Worm (Caenorhabditis elegans) whole organism, L2 larva: Measurements from ENCODE around the gene K02G10.15.

Source experiments
- C34F6.9 ChIP-seq: fragments of 150-350 bp; optimal IDR thresholded peaks from 2 replicates; lab custom pipeline; 2014; ENCODE audit warnings: missing biosample characterization, missing genetic modification characterization
- Y55F3AM.14 ChIP-seq: fragments of 200-800 bp; sonication (Bioruptor generic); optimal IDR thresholded peaks from 2 replicates; lab custom pipeline; 2018; ENCODE audit warnings: mild to moderate bottlenecking, missing genetic modification characterization, missing compliant biosample characterization
- alr-1 ChIP-seq: fragments of 150-350 bp; optimal IDR thresholded peaks from 2 replicates; lab custom pipeline; 2014; ENCODE audit warnings: missing biosample characterization, missing genetic modification characterization
- aly-2 ChIP-seq: fragments of 150-350 bp; optimal IDR thresholded peaks from 2 replicates; lab custom pipeline; 2014; ENCODE audit warnings: missing biosample characterization, missing genetic modification characterization
- ama-1 ChIP-seq: fragments of 150-350 bp; optimal IDR thresholded peaks from 2 replicates; lab custom pipeline; 2018; ENCODE audit warnings: inconsistent platforms
- ceh-16 ChIP-seq: fragments of 150-350 bp; optimal IDR thresholded peaks from 2 replicates; lab custom pipeline; 2014; ENCODE audit warnings: missing biosample characterization, missing genetic modification characterization
- ceh-82 ChIP-seq: fragments of 150-350 bp; optimal IDR thresholded peaks from 2 replicates; lab custom pipeline; 2014; ENCODE audit warnings: missing biosample characterization, missing genetic modification characterization
- crh-2 ChIP-seq: sonication (generic microtip); optimal IDR thresholded peaks from 2 replicates; lab custom pipeline; 2017; ENCODE audit warnings: missing biosample characterization, missing genetic modification characterization
- dmd-4 ChIP-seq: sonication (generic microtip); optimal IDR thresholded peaks from 2 replicates; lab custom pipeline; 2017; ENCODE audit warnings: missing biosample characterization, missing genetic modification characterization
- elt-1 ChIP-seq: fragments of 150-350 bp; optimal IDR thresholded peaks from 2 replicates; lab custom pipeline; 2014; ENCODE audit warnings: missing biosample characterization, missing genetic modification characterization
- elt-3 ChIP-seq: sonication (generic microtip); optimal IDR thresholded peaks from 2 replicates; lab custom pipeline; 2017; ENCODE audit warnings: missing biosample characterization, missing genetic modification characterization
- fos-1 ChIP-seq: fragments of 150-350 bp; optimal IDR thresholded peaks from 2 replicates; lab custom pipeline; 2014; ENCODE audit warnings: missing biosample characterization, missing genetic modification characterization
- gmeb-1 ChIP-seq: fragments of 150-350 bp; optimal IDR thresholded peaks from 2 replicates; lab custom pipeline; 2014; ENCODE audit warnings: missing biosample characterization, missing genetic modification characterization
- lin-11 ChIP-seq: fragments of 150-350 bp; sonication (generic microtip); optimal IDR thresholded peaks from 2 replicates; lab custom pipeline; 2014; ENCODE audit warnings: missing biosample characterization, missing genetic modification characterization, inconsistent platforms, mixed read lengths
- lin-13 ChIP-seq: fragments of 150-350 bp; optimal IDR thresholded peaks from 2 replicates; lab custom pipeline; 2014; ENCODE audit warnings: missing biosample characterization, missing genetic modification reagents, missing genetic modification characterization
- lsy-2 ChIP-seq, 2 experiments: fragments of 150-350 bp in 1 of 2; sonication (generic microtip) in 1 of 2; optimal IDR thresholded peaks; 2 replicates each; lab custom pipeline; 2014 to 2017; ENCODE audit warnings: missing biosample characterization in 2 of 2, missing genetic modification characterization in 2 of 2
- mab-5 ChIP-seq: fragments of 150-350 bp; optimal IDR thresholded peaks from 2 replicates; lab custom pipeline; 2014; ENCODE audit warnings: missing biosample characterization, missing genetic modification characterization
- mdl-1 ChIP-seq, 2 experiments: fragments of 150-350 bp in 1 of 2; sonication (generic microtip) in 1 of 2; optimal IDR thresholded peaks; 2 replicates each; lab custom pipeline; 2017; ENCODE audit warnings: missing biosample characterization in 2 of 2, missing genetic modification characterization in 2 of 2
- nhr-10 ChIP-seq: sonication (generic microtip); optimal IDR thresholded peaks from 2 replicates; lab custom pipeline; 2017; ENCODE audit warnings: missing biosample characterization, missing genetic modification characterization
- nhr-11 ChIP-seq: fragments of 150-350 bp; optimal IDR thresholded peaks from 2 replicates; lab custom pipeline; 2014; ENCODE audit warnings: missing biosample characterization, missing genetic modification characterization
- nhr-12 ChIP-seq: fragments of 150-350 bp; optimal IDR thresholded peaks from 2 replicates; lab custom pipeline; 2014; ENCODE audit warnings: missing biosample characterization, missing genetic modification characterization
- nhr-129 ChIP-seq: fragments of 150-350 bp; optimal IDR thresholded peaks from 2 replicates; lab custom pipeline; 2014; ENCODE audit warnings: missing biosample characterization, missing genetic modification characterization
- nhr-21 ChIP-seq: fragments of 150-350 bp; optimal IDR thresholded peaks from 2 replicates; lab custom pipeline; 2014; ENCODE audit warnings: missing biosample characterization, missing genetic modification characterization
- nhr-237 ChIP-seq: fragments of 150-350 bp; optimal IDR thresholded peaks from 2 replicates; lab custom pipeline; 2014; ENCODE audit warnings: missing biosample characterization, missing genetic modification characterization
- nhr-25 ChIP-seq: fragments of 150-350 bp; sonication (generic microtip); optimal IDR thresholded peaks from 3 replicates; lab custom pipeline; 2014; ENCODE audit warnings: missing biosample characterization, missing genetic modification characterization
- nhr-6 ChIP-seq: fragments of 150-350 bp; optimal IDR thresholded peaks from 2 replicates; lab custom pipeline; 2014; ENCODE audit warnings: missing biosample characterization, missing genetic modification characterization
- nhr-77 ChIP-seq: fragments of 150-350 bp; optimal IDR thresholded peaks from 2 replicates; lab custom pipeline; 2014; ENCODE audit warnings: missing biosample characterization, missing genetic modification characterization
- peb-1 ChIP-seq: fragments of 150-350 bp; optimal IDR thresholded peaks from 2 replicates; lab custom pipeline; 2014; ENCODE audit warnings: missing biosample characterization, missing genetic modification characterization
- sem-4 ChIP-seq: fragments of 150-350 bp; optimal IDR thresholded peaks from 2 replicates; lab custom pipeline; 2014; ENCODE audit warnings: missing biosample characterization, missing genetic modification reagents, missing genetic modification characterization
- skn-1 ChIP-seq: sonication (generic microtip); optimal IDR thresholded peaks from 2 replicates; lab custom pipeline; 2017; ENCODE audit warnings: missing biosample characterization, missing genetic modification characterization
- sma-3 ChIP-seq: sonication (generic microtip); optimal IDR thresholded peaks from 2 replicates; lab custom pipeline; 2016; ENCODE audit warnings: missing genetic modification reagents, missing genetic modification characterization, missing compliant biosample characterization
- sma-9 ChIP-seq, 2 experiments: fragments of 150-350 bp in 1 of 2; sonication (generic microtip) in 1 of 2; optimal IDR thresholded peaks; 2 replicates each; lab custom pipeline; 2014 to 2016; ENCODE audit warnings: missing genetic modification characterization in 2 of 2, mild to moderate bottlenecking in 1 of 2, missing biosample characterization in 1 of 2, missing compliant biosample characterization in 1 of 2, missing genetic modification reagents in 1 of 2, moderate library complexity in 1 of 2
- snpc-4 ChIP-seq: fragments of 150-350 bp; optimal IDR thresholded peaks from 2 replicates; lab custom pipeline; 2014; ENCODE audit warnings: missing biosample characterization, missing genetic modification characterization
- unc-39 ChIP-seq: fragments of 150-350 bp; optimal IDR thresholded peaks from 2 replicates; lab custom pipeline; 2014; ENCODE audit warnings: missing biosample characterization, missing genetic modification characterization
- unc-55 ChIP-seq: fragments of 150-350 bp; sonication (generic microtip); optimal IDR thresholded peaks from 3 replicates; lab custom pipeline; 2014; ENCODE audit warnings: missing biosample characterization, missing genetic modification reagents, missing genetic modification characterization
- zag-1 ChIP-seq: fragments of 150-350 bp; optimal IDR thresholded peaks from 2 replicates; lab custom pipeline; 2014; ENCODE audit warnings: missing biosample characterization, missing genetic modification characterization
- ztf-1 ChIP-seq: fragments of 200-800 bp; sonication (Bioruptor generic); conservative IDR thresholded peaks from 2 replicates; pipeline ENCODE4 v1.3.6; 2022; ENCODE audit warnings: missing genetic modification characterization, missing compliant biosample characterization
- ztf-4 ChIP-seq: fragments of 150-350 bp; optimal IDR thresholded peaks from 2 replicates; lab custom pipeline; 2014; ENCODE audit warnings: missing biosample characterization, missing genetic modification characterization

The K02G10.15 gene

DNA sequence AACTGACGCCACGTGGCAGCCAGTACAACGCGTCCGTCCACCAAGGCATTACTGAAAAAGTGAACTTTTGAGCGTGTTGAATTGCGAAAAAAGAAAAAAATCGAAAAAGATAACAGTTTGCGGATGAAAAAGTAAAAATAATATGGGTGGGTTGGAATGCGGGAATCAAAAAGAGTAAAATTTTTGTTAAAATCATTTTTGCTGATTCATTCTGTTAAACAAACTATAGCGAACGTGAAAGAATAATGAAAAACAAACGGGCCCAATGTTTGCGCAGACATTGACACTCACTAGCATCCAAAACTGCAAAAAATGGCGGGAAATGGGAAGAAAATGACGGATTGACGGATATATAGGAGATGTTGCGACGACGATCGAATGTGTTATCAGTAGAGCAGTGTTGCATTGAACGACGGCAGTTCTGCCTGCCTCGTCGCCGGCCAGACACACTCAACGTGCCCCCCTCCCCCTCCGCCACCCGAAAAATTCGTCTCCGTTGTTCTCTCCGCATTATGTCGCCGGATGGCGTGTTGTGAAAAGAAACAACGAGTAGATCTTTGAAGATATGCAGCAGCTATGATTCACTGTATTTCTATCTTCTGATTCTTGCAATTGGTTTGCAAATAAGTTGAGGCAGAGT, 17.0 kb upstream of the K02G10.15 start, which contains the start of gene hyl-2:
hyl-2 (minus strand) TSS at position 51 of the 640 bp plus-strand sequence.
- TF ChIP-seq mab-5 (tag; lab: Kevin White, UChicago) (no peak), nhr-237 (tag; lab: Kevin White, UChicago) (no peak), ztf-4 (tag; lab: Kevin White, UChicago) (no peak), gmeb-1 (tag; lab: Kevin White, UChicago) (no peak), lin-11 (peak; percentile 41), nhr-11 (no peak), skn-1 (tag; lab: Kevin White, UChicago) (no peak), snpc-4 (tag; lab: Kevin White, UChicago) (peak; percentile 52), nhr-25 (tag; lab: Kevin White, UChicago) (peak; percentile 34), fos-1 (no peak), sem-4 (tag; lab: Kevin White, UChicago) (no peak), crh-2 (tag; lab: Kevin White, UChicago) (no peak), aly-2 (tag; lab: Kevin White, UChicago) (no peak), nhr-129 (tag; lab: Kevin White, UChicago) (peak; percentile 57), sma-9 (GFP tag; optimal IDR thresholded peaks at IDR 0.05; lab: Kevin White, UChicago) (peak; percentile 42), sma-9 (tag; optimal IDR thresholded peaks at IDR 0.05; lab: Kevin White, UChicago) (no peak), lin-13 (GFP tag; lab: Kevin White, UChicago) (peak; percentile 39), nhr-77 (tag; lab: Kevin White, UChicago) (no peak), peb-1 (tag; lab: Kevin White, UChicago) (no peak), elt-1 (tag; lab: Kevin White, UChicago) (no peak), C34F6.9 (tag; lab: Kevin White, UChicago) (peak; percentile 42), sma-3 (GFP tag; lab: Kevin White, UChicago) (peak; percentile 18), elt-3 (no peak), lsy-2 (tag; optimal IDR thresholded peaks at IDR 0.05; lab: Kevin White, UChicago) (peak in 1 of 2 experiments; percentile 61), mdl-1 (tag; optimal IDR thresholded peaks at IDR 0.05; lab: Kevin White, UChicago) (no peak), ceh-16 (peak; percentile 71), unc-55 (GFP tag; lab: Kevin White, UChicago) (peak; percentile 46), ztf-1 (no peak), nhr-10 (tag; lab: Kevin White, UChicago) (no peak), nhr-21 (tag; lab: Kevin White, UChicago) (peak; percentile 35), zag-1 (tag; lab: Kevin White, UChicago) (no peak), alr-1 (no peak)

DNA sequence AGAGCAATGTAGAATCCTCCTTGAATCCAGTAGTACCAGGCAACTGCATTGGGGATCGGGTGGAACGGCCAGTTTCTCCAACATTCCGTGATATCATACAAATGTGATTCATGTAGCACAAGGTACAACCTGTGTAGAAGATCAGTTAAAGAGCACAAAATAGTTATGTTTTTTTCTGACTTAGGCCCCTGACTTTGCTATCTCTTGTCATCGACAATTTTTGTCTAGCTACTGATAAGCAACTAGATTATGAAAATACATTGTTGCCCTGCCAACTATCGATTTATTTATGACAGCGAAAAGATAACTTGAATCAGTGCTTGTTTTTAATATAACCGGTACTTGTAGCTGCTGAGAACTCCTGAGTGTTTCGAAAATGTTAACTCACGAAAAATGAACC, 15.8 kb upstream of the K02G10.15 start:
- TF ChIP-seq sma-9 (GFP tag; optimal IDR thresholded peaks at IDR 0.05; lab: Kevin White, UChicago) (peak; percentile 40), sma-9 (tag; optimal IDR thresholded peaks at IDR 0.05; lab: Kevin White, UChicago) (no peak), fos-1 (peak; percentile 59), nhr-12 (tag; lab: Kevin White, UChicago) (no peak)

DNA sequence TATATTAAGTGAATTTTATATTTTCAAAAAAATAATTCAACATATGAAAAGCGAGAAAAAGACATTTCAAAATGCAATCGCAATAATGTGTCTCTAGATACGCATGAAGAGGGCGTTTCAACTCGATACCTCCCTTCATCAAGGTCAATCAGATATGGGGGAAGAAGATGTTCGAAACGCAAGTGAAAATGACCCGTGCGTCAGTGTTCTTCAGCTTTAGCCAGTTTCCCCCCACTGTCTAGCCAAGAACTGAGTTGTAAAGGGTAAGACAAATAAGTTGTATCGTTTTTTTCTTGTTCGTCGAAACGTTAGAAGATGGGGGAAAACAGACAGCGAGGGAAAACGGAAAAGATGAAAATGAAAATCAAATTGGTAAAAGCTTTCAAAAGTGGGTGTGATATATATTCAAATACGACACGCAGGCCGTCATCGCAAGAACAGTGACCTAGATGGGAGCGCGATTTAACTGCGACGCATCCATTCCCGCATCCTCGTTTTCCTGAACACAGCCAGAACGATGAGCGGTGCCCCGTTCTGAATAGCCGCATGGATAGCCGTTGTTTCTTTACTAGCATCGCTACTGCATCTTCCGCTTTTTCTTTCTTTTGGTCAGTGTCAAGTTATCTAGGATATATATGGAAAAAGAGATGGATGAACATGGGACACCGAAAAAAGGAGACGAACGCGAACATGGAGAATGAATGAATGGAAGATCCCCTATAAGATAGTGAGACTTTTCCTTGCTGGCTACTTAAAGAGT, 12.3 kb upstream of the K02G10.15 start:
- TF ChIP-seq sem-4 (tag; lab: Kevin White, UChicago) (no peak), nhr-12 (tag; lab: Kevin White, UChicago) (no peak), nhr-25 (tag; lab: Kevin White, UChicago) (peak; percentile 41)
- TF ChIP-seq, all 48 proteins: peak for 1

DNA sequence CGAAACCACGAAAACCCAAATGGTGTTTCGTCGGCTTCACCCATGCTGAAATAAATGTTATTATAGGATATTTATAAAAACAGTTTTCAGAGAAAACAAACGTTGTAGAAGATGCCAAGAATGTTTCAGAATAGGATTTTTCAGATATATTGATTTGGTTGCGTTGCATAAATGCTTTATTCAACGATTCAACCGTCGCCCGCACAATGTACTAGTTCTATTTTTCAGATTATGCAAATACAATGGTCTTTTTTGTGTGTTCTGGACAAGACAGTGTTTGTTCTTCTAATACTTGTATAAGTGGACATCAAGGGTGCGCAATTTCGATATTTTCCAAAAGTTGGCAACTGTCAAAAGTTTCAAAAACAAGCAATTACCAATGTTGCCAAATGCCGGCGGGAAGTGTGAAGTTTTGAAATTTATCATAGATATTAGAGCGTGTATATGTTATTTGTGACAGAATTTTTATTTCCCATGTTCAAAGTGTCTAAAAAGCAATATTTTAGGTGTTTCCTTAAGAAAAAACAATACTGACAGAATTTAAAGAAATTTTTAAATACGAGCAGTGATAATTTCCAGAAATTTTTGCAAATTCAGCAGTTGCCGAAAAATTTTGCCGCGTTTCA, 8.7 kb upstream of the K02G10.15 start, which contains the start of gene K02G10.5:
K02G10.5 (minus strand) TSS at position 51 of the 626 bp plus-strand sequence.
- no peak for TF ChIP-seq aly-2 (tag; lab: Kevin White, UChicago)
- no peak for TF ChIP-seq sma-3 (GFP tag; lab: Kevin White, UChicago)
- TF ChIP-seq crh-2 (tag; lab: Kevin White, UChicago) = no peak
- TF ChIP-seq Y55F3AM.14 = no peak
- no peak for TF ChIP-seq C34F6.9 (tag; lab: Kevin White, UChicago)
- TF ChIP-seq nhr-6 = no peak
- TF ChIP-seq ama-1 (lab: Kevin White, UChicago) = no peak
- no peak for TF ChIP-seq snpc-4 (tag; lab: Kevin White, UChicago)
- TF ChIP-seq nhr-77 (tag; lab: Kevin White, UChicago) = no peak
- TF ChIP-seq unc-39 = no peak
- no peak for TF ChIP-seq nhr-25 (tag; lab: Kevin White, UChicago)
- TF ChIP-seq mdl-1 (tag; optimal IDR thresholded peaks at IDR 0.05; lab: Kevin White, UChicago) = no peak
- TF ChIP-seq nhr-237 (tag; lab: Kevin White, UChicago) = no peak
- TF ChIP-seq alr-1 = no peak
- TF ChIP-seq lin-13 (GFP tag; lab: Kevin White, UChicago) = no peak
- no peak for TF ChIP-seq ceh-16
- no peak for TF ChIP-seq dmd-4
- TF ChIP-seq nhr-21 (tag; lab: Kevin White, UChicago) = no peak
- no peak for TF ChIP-seq ceh-82 (tag; lab: Kevin White, UChicago)
